Worm (Caenorhabditis elegans) whole organism, L3 larva: ENCODE results near the gene T07D3.4.
"Not testable (repeated sequence)": the region's sequence is repeated elsewhere in the genome, so short reads cannot be mapped to it uniquely, and the experiment has no call there.

Experiments used
- ZK546.5 ChIP-seq: sonication (generic microtip); optimal IDR thresholded peaks from 2 replicates; lab custom pipeline; 2017; ENCODE audit warnings: missing biosample characterization, missing genetic modification characterization
- aly-2 ChIP-seq: fragments of 150-350 bp; optimal IDR thresholded peaks from 2 replicates; lab custom pipeline; 2014; ENCODE audit warnings: missing biosample characterization, missing genetic modification characterization
- ama-1 ChIP-seq: fragments of 150-350 bp; optimal IDR thresholded peaks from 2 replicates; lab custom pipeline; 2018
- ceh-16 ChIP-seq: sonication (generic microtip); optimal IDR thresholded peaks from 2 replicates; lab custom pipeline; 2017; ENCODE audit warnings: missing biosample characterization, missing genetic modification characterization
- ceh-28 ChIP-seq: fragments of 150-350 bp; optimal IDR thresholded peaks from 2 replicates; lab custom pipeline; 2014; ENCODE audit warnings: missing biosample characterization, missing genetic modification reagents, missing genetic modification characterization
- ceh-82 ChIP-seq: fragments of 150-350 bp; optimal IDR thresholded peaks from 2 replicates; lab custom pipeline; 2014; ENCODE audit warnings: missing biosample characterization, missing genetic modification characterization
- ceh-9 ChIP-seq: sonication (generic microtip); optimal IDR thresholded peaks from 2 replicates; lab custom pipeline; 2018; ENCODE audit warnings: missing biosample characterization, missing genetic modification characterization
- egl-5 ChIP-seq: fragments of 150-350 bp; optimal IDR thresholded peaks from 2 replicates; lab custom pipeline; 2017; ENCODE audit warnings: missing biosample characterization, missing genetic modification reagents, missing genetic modification characterization, inconsistent platforms
- elt-2 ChIP-seq: sonication (generic microtip); optimal IDR thresholded peaks from 2 replicates; lab custom pipeline; 2016; ENCODE audit warnings: missing genetic modification reagents, mild to moderate bottlenecking, missing genetic modification characterization, missing compliant biosample characterization
- elt-3 ChIP-seq, 3 experiments: fragments of 150-350 bp in 1 of 3; sonication (generic microtip) in 2 of 3; optimal IDR thresholded peaks; 2 replicates in 2 of 3; 4 replicates in 1 of 3; lab custom pipeline; 2014 to 2017; ENCODE audit warnings: missing biosample characterization in 3 of 3, missing genetic modification characterization in 3 of 3
- fkh-10 ChIP-seq: sonication (generic microtip); optimal IDR thresholded peaks from 2 replicates; lab custom pipeline; 2017; ENCODE audit warnings: missing biosample characterization, missing genetic modification reagents, missing genetic modification characterization
- fkh-2 ChIP-seq: fragments of 150-350 bp; optimal IDR thresholded peaks from 2 replicates; lab custom pipeline; 2014; ENCODE audit warnings: missing biosample characterization, missing genetic modification reagents, missing genetic modification characterization
- jun-1 ChIP-seq: fragments of 150-350 bp; optimal IDR thresholded peaks from 2 replicates; lab custom pipeline; 2014; ENCODE audit warnings: missing biosample characterization, missing genetic modification reagents, missing genetic modification characterization
- mdl-1 ChIP-seq: fragments of 150-350 bp; optimal IDR thresholded peaks from 2 replicates; lab custom pipeline; 2014; ENCODE audit warnings: missing biosample characterization, missing genetic modification characterization
- mml-1 ChIP-seq: fragments of 150-350 bp; sonication (generic microtip); optimal IDR thresholded peaks from 3 replicates; lab custom pipeline; 2014; ENCODE audit warnings: missing biosample characterization, missing genetic modification characterization
- nfya-1 ChIP-seq: sonication (generic microtip); optimal IDR thresholded peaks from 2 replicates; lab custom pipeline; 2017; ENCODE audit warnings: missing genetic modification characterization, mild to moderate bottlenecking, missing compliant biosample characterization, antibody characterized with exemption, moderate library complexity; ENCODE audit not compliant: insufficient read depth
- nhr-12 ChIP-seq: fragments of 150-350 bp; optimal IDR thresholded peaks from 2 replicates; lab custom pipeline; 2014; ENCODE audit warnings: missing biosample characterization, missing genetic modification characterization
- nhr-237 ChIP-seq: fragments of 150-350 bp; optimal IDR thresholded peaks from 2 replicates; lab custom pipeline; 2014; ENCODE audit warnings: missing biosample characterization, missing genetic modification characterization
- nhr-25 ChIP-seq: sonication (generic microtip); optimal IDR thresholded peaks from 2 replicates; lab custom pipeline; 2017; ENCODE audit warnings: missing biosample characterization, missing genetic modification characterization
- nhr-28 ChIP-seq: fragments of 150-350 bp; optimal IDR thresholded peaks from 2 replicates; lab custom pipeline; 2014; ENCODE audit warnings: missing biosample characterization, missing genetic modification characterization
- nhr-76 ChIP-seq: fragments of 150-350 bp; sonication (generic microtip); optimal IDR thresholded peaks from 5 replicates; lab custom pipeline; 2014; ENCODE audit warnings: missing biosample characterization, missing genetic modification characterization
- sea-2 ChIP-seq: fragments of 150-350 bp; sonication (generic microtip); optimal IDR thresholded peaks from 4 replicates; lab custom pipeline; 2014; ENCODE audit warnings: missing biosample characterization, missing genetic modification reagents, missing genetic modification characterization
- skn-1 ChIP-seq: fragments of 150-350 bp; optimal IDR thresholded peaks from 2 replicates; lab custom pipeline; 2014; ENCODE audit warnings: missing biosample characterization, missing genetic modification characterization
- snpc-4 ChIP-seq: fragments of 150-350 bp; optimal IDR thresholded peaks from 2 replicates; lab custom pipeline; 2014; ENCODE audit warnings: missing biosample characterization, missing genetic modification characterization
- unc-62 ChIP-seq: fragments of 150-350 bp; sonication (generic microtip); optimal IDR thresholded peaks from 4 replicates; lab custom pipeline; 2014; ENCODE audit warnings: missing biosample characterization, missing genetic modification reagents, missing genetic modification characterization
- zag-1 ChIP-seq: fragments of 150-350 bp; optimal IDR thresholded peaks from 2 replicates; lab custom pipeline; 2014; ENCODE audit warnings: missing biosample characterization, missing genetic modification characterization
- ztf-11 ChIP-seq: fragments of 150-350 bp; optimal IDR thresholded peaks from 2 replicates; lab custom pipeline; 2014; ENCODE audit warnings: missing biosample characterization, missing genetic modification characterization

T07D3.4 gene

DNA sequence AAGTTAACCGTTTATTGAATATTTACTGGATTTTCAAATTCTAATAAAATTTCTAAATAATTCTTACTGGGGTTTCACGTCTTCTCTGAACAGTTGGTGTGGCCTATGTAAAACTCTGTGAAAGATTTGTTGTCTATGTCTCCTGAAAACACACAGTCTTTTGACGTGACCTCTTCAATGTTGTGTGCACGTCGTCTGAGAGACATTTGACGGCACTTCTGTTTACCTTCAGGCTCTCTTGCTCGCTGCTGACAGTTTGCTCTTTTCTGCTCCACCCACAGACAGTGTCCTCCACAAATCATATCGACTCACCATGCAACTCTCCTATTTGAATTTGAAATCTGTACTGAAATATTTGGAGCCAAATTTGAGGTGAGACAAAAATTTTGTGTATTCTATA lies 42.8 kb downstream of the T07D3.4 start, which contains the start of gene fbxc-34:
TSS of gene fbxc-34 (plus strand) at position 301 of the 400 bp plus-strand sequence.
- not testable (repeated sequence) for TF ChIP-seq nhr-237, nfya-1, nhr-76 (tag; lab: Kevin White, UChicago)

DNA sequence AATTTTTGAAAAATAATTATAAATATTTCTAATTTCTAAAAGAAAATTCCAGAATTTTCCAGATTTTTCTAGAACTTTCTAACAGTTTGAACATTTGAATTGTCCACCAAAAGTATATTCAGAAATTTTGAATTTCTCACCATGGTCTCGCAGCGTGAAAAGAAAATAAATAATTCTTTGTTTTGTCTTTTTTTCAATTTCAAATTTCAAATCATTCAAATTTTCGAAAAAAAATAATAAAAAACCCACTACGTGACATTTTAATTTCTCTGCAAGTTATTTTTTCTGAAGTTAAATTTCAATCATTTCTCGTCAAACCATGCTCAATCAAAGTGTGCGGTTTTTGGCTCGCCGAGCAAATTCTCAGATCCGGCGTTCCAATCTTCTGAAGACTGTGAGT lies 44.6 kb downstream of the T07D3.4 start, which contains the start of gene acs-15:
TSS of gene acs-15 (plus strand) at position 301 of the 400 bp plus-strand sequence.
- TF ChIP-seq zag-1 (tag; lab: Kevin White, UChicago), result no peak
- TF ChIP-seq ceh-82 (tag; lab: Kevin White, UChicago), result no peak
- no peak for TF ChIP-seq egl-5 (tag; lab: Kevin White, UChicago)
- no peak for TF ChIP-seq unc-62 (GFP tag; lab: Kevin White, UChicago)

DNA sequence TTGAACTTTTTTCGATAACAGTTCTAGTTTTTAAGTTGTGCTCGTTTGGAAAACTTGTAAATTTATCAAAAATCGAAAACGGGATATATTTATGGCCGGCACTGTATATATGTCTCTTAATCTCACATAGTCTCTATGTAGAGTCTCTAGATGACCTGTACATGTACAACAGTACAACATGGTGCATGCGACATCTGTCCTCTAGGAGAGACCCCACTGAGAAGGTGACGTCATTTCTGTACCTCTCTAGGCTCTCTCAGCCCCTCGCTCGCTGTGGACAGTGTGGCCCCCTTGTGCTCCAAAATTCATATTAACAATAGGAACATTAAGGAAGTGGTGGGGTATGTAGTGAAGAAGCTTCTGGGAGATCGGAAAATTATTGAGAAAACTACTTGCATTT lies 49.2 kb downstream of the T07D3.4 start:
- TF ChIP-seq nhr-237 (tag; lab: Kevin White, UChicago) (no peak), mdl-1 (tag; lab: Kevin White, UChicago) (no peak), ceh-82 (tag; lab: Kevin White, UChicago) (no peak), ceh-16 (tag; lab: Kevin White, UChicago) (no peak), sea-2 (GFP tag; lab: Kevin White, UChicago) (no peak), nhr-12 (tag; lab: Kevin White, UChicago) (no peak), ceh-9 (tag; lab: Kevin White, UChicago) (no peak), fkh-2 (no peak), mml-1 (tag; lab: Kevin White, UChicago) (no peak), nhr-28 (no peak), aly-2 (tag; lab: Kevin White, UChicago) (no peak), nhr-25 (tag; lab: Kevin White, UChicago) (no peak), snpc-4 (tag; lab: Kevin White, UChicago) (no peak), skn-1 (tag; lab: Kevin White, UChicago) (no peak), jun-1 (tag; lab: Kevin White, UChicago) (no peak), ztf-11 (tag; lab: Kevin White, UChicago) (no peak), egl-5 (tag; lab: Kevin White, UChicago) (no peak), elt-2 (tag; lab: Kevin White, UChicago) (no peak)

DNA sequence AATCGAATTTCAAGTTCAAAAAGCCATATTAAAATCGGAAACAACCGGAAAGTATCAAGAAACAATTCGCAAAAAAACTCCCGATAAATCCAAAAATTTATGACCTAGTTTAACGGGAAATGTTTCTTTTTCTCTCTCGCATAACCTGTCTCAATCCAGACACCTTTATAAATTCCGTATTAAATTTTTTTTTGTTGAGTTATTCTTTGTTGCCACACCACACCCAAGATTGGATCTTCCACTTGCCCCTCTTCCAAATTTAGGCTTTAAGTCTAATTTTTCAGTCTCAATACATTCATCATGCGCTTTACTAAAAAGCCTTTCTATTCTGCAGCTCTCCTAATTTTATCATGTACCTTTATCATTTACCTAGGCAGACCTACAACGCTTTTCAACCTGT lies 50.4 kb downstream of the T07D3.4 start, which contains the start of gene R07C3.3:
TSS of gene R07C3.3 (plus strand) at position 301 of the 400 bp plus-strand sequence.
- TF ChIP-seq nfya-1 (tag; lab: Kevin White, UChicago) (no peak), ZK546.5 (tag; lab: Kevin White, UChicago) (no peak), ama-1 (lab: Kevin White, UChicago) (no peak), nhr-237 (tag; lab: Kevin White, UChicago) (no peak), unc-62 (GFP tag; lab: Kevin White, UChicago) (no peak), skn-1 (tag; lab: Kevin White, UChicago) (no peak), elt-3 (tag; optimal IDR thresholded peaks at IDR 0.05; lab: Kevin White, UChicago) (no peak), nhr-12 (tag; lab: Kevin White, UChicago) (no peak), ceh-28 (tag; lab: Kevin White, UChicago) (no peak), fkh-10 (no peak)
